Fruit fly (Drosophila melanogaster): ENCODE results near the gene Afti.
A peak's percentile ranks its signal among the peaks of the same experiment; 100 is the strongest.

The Afti gene

DNA sequence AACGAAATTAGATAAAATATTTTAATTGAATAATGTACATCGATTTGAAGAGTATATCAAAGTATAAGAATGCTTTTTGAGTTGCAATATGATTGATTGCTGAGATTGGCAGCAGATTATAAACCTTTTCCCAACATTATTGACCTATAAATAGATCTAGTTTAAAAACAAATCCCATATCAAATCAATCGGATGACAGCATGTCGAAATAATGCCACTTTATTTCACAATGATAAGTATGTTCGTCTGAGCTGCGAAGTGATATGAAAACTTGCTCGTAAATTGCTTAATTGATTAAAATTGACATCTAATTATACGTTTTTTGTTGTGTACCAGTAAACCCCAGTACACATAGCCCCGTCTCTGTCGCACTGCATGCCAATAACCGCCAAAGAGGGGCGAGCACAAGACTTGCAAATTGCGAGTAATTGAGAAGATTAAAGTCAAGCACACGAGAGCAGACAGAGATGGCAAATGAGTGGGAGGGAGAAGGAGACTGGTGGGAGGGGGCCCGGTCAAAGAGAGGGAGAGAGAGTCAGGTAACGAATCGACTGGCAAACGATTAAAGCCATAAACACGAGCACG lies 43.4 kb downstream of the Afti start (continued):
- peak; percentile 54 for TF ChIP-seq CG13624 (GFP tag; optimal IDR thresholded peaks at IDR 0.05)
- no peak for TF ChIP-seq pum (GFP tag; optimal IDR thresholded peaks at IDR 0.05)
- no peak for TF ChIP-seq lov (optimal IDR thresholded peaks at IDR 0.05)
- no peak for TF ChIP-seq lov (GFP tag; IDR thresholded peaks at IDR 0.05)
- TF ChIP-seq Vsx1 (GFP tag; optimal IDR thresholded peaks at IDR 0.05), result peak; percentile 64
- no peak for TF ChIP-seq BEAF-32 (GFP tag; optimal IDR thresholded peaks at IDR 0.05)
- TF ChIP-seq CG3163 (GFP tag; optimal IDR thresholded peaks at IDR 0.05), result no peak
- TF ChIP-seq Dp (GFP tag; optimal IDR thresholded peaks at IDR 0.05), result no peak
- no peak for TF ChIP-seq Blimp-1 (GFP tag; optimal IDR thresholded peaks at IDR 0.05)
- TF ChIP-seq CG18262 (tag; optimal IDR thresholded peaks at IDR 0.05), result no peak
- no peak for TF ChIP-seq BtbVII (GFP tag; optimal IDR thresholded peaks at IDR 0.05)
- no peak for TF ChIP-seq MBD-R2 (GFP tag; IDR thresholded peaks at IDR 0.05)
- no peak for TF ChIP-seq dimm (GFP tag; IDR thresholded peaks at IDR 0.05)
- TF ChIP-seq CG11398 (GFP tag; optimal IDR thresholded peaks at IDR 0.05), result no peak
- no peak for TF ChIP-seq CG5953 (GFP tag; IDR thresholded peaks at IDR 0.05)
- no peak for TF ChIP-seq CG17361 (GFP tag; IDR thresholded peaks at IDR 0.05)
- no peak for TF ChIP-seq CG12104 (GFP tag; optimal IDR thresholded peaks at IDR 0.05)
- no peak for TF ChIP-seq Hey (tag; optimal IDR thresholded peaks at IDR 0.05)
- peak; percentile 10 for TF ChIP-seq Fer3 (tag; optimal IDR thresholded peaks at IDR 0.05)
- TF ChIP-seq cato (GFP tag; optimal IDR thresholded peaks at IDR 0.05; ENCODE audit: borderline replicate concordance), result no peak
- no peak for TF ChIP-seq CG15073 (GFP tag; optimal IDR thresholded peaks at IDR 0.05)
- TF ChIP-seq bowl (GFP tag; IDR thresholded peaks at IDR 0.05), result no peak
- TF ChIP-seq br (optimal IDR thresholded peaks at IDR 0.05), result no peak
- TF ChIP-seq hb (GFP tag; IDR thresholded peaks at IDR 0.05; ENCODE audit: partially characterized antibody), result no peak
- peak; percentile 43 for TF ChIP-seq jing (GFP tag; optimal IDR thresholded peaks at IDR 0.05)
- TF ChIP-seq CG12155 (GFP tag; optimal IDR thresholded peaks at IDR 0.05), result peak; percentile 34
- peak; percentile 54 for TF ChIP-seq lilli (GFP tag; optimal IDR thresholded peaks at IDR 0.05)
- no peak for TF ChIP-seq bsh (GFP tag; optimal IDR thresholded peaks at IDR 0.05)
- no peak for TF ChIP-seq CG12071 (GFP tag; optimal IDR thresholded peaks at IDR 0.05)
- TF ChIP-seq CG7271 (tag; optimal IDR thresholded peaks at IDR 0.05), result no peak
- no peak for TF ChIP-seq hbn (GFP tag; IDR thresholded peaks at IDR 0.05; ENCODE audit: partially characterized antibody)
- TF ChIP-seq CG16815 (GFP tag; optimal IDR thresholded peaks at IDR 0.05), result peak; percentile 10
- no peak for TF ChIP-seq Sin3A (optimal IDR thresholded peaks at IDR 0.05)
- TF ChIP-seq CG14014 (GFP tag; IDR thresholded peaks at IDR 0.05), result no peak
- peak; percentile 58 for TF ChIP-seq shn (GFP tag; optimal IDR thresholded peaks at IDR 0.05)
- no peak; the same call in 1 of the 2 replicates for TF ChIP-seq CG6272 (GFP tag; IDR thresholded peaks at IDR 0.05)
- no peak for TF ChIP-seq p53 (GFP tag; optimal IDR thresholded peaks at IDR 0.05)
- no peak for TF ChIP-seq CG32772 (GFP tag; IDR thresholded peaks at IDR 0.05)
- TF ChIP-seq CG11456 (GFP tag; IDR thresholded peaks at IDR 0.05), result no peak
- peak; percentile 48 for TF ChIP-seq D19B (GFP tag; optimal IDR thresholded peaks at IDR 0.05)
- peak; percentile 22 for TF ChIP-seq CG11504 (tag; optimal IDR thresholded peaks at IDR 0.05)
- TF ChIP-seq Med (GFP tag), result peak; percentile 80
- TF ChIP-seq CG12236 (GFP tag; optimal IDR thresholded peaks at IDR 0.05), result no peak
- TF ChIP-seq ewg (GFP tag; optimal IDR thresholded peaks at IDR 0.05), result peak; percentile 6
- no peak for TF ChIP-seq CG4707 (GFP tag; optimal IDR thresholded peaks at IDR 0.05)
- no peak for TF ChIP-seq CG17912 (GFP tag; optimal IDR thresholded peaks at IDR 0.05)
- no peak for TF ChIP-seq insv (GFP tag; optimal IDR thresholded peaks at IDR 0.05)
- TF ChIP-seq ssp (GFP tag; IDR thresholded peaks at IDR 0.05), result no peak
- TF ChIP-seq Meics (GFP tag; optimal IDR thresholded peaks at IDR 0.05), result peak; percentile 45
- peak in 1 of 2 experiments; percentile 90 for TF ChIP-seq eve (GFP tag; optimal IDR thresholded peaks at IDR 0.05)
- no peak for TF ChIP-seq repo (GFP tag; optimal IDR thresholded peaks at IDR 0.05)
- TF ChIP-seq Atf-2 (GFP tag; optimal IDR thresholded peaks at IDR 0.05), result peak; percentile 61

Data from whole organism, embryonic.